Worm (Caenorhabditis elegans): Measurements from ENCODE around the gene npr-38.
A peak's percentile ranks its signal among the peaks of the same experiment; 100 is the strongest.

ce11 chrX:6296402-6296844 lies 15.1 kb upstream of the npr-38 start:
- TF ChIP-seq ztf-11 (tag; optimal IDR thresholded peaks at IDR 0.05) (peak; percentile 82), ama-1 (optimal IDR thresholded peaks at IDR 0.05) (no peak), mml-1 (tag; optimal IDR thresholded peaks at IDR 0.05) (no peak), elt-1 (tag; optimal IDR thresholded peaks at IDR 0.05) (peak; percentile 90), elt-3 (tag; optimal IDR thresholded peaks at IDR 0.05) (peak; percentile 94 to 99 (median 97)), nhr-12 (tag; optimal IDR thresholded peaks at IDR 0.05) (peak; percentile 49), nhr-76 (tag; optimal IDR thresholded peaks at IDR 0.05) (peak; percentile 82), lin-15B (tag; optimal IDR thresholded peaks at IDR 0.05) (peak; percentile 37), hmg-11 (tag; optimal IDR thresholded peaks at IDR 0.05) (peak; percentile 98), ZK546.5 (tag; optimal IDR thresholded peaks at IDR 0.05) (peak; percentile 69), ceh-82 (tag; optimal IDR thresholded peaks at IDR 0.05) (peak; percentile 98), ceh-9 (tag; optimal IDR thresholded peaks at IDR 0.05) (peak; percentile 76)
